Fruit fly (Drosophila melanogaster) whole organism, prepupa: ENCODE measurements around the gene CG33124.

Source experiments
- Blimp-1 ChIP-seq: fragments of 200-800 bp; sonication (Bioruptor generic); optimal IDR thresholded peaks from 3 replicates; lab custom pipeline; 2017; ENCODE audit warnings: missing biosample characterization, missing genetic modification characterization, mild to moderate bottlenecking, moderate library complexity, missing genetic modification reagents
- CG10631 ChIP-seq: fragments of 200-800 bp; sonication (Bioruptor generic); optimal IDR thresholded peaks from 2 replicates; lab custom pipeline; 2016; ENCODE audit warnings: missing biosample characterization, missing genetic modification characterization
- CG10669 ChIP-seq: fragments of 200-800 bp; sonication (Bioruptor generic); optimal IDR thresholded peaks from 3 replicates; lab custom pipeline; 2018; ENCODE audit warnings: missing biosample characterization, mild to moderate bottlenecking, missing genetic modification characterization, moderate library complexity
- CG11294 ChIP-seq: fragments of 200-800 bp; sonication (Bioruptor generic); IDR thresholded peaks from 2 replicates; pipeline ENCODE4 v1.3.6; 2022; ENCODE audit warnings: missing biosample characterization, missing genetic modification characterization
- CG11762 ChIP-seq: fragments of 200-800 bp; sonication (Bioruptor generic); optimal IDR thresholded peaks from 3 replicates; lab custom pipeline; 2016; ENCODE audit warnings: missing biosample characterization, missing genetic modification characterization; ENCODE audit not compliant: insufficient read depth
- CG11902 ChIP-seq: fragments of 200-800 bp; sonication (Bioruptor generic); optimal IDR thresholded peaks from 3 replicates; lab custom pipeline; 2016; ENCODE audit warnings: missing biosample characterization, missing genetic modification characterization
- CG3032 ChIP-seq: fragments of 200-800 bp; optimal IDR thresholded peaks from 2 replicates; lab custom pipeline; 2019; ENCODE audit warnings: missing biosample characterization, mild to moderate bottlenecking, missing genetic modification characterization, moderate library complexity
- CG31627 ChIP-seq: fragments of 200-800 bp; sonication (Bioruptor generic); optimal IDR thresholded peaks from 3 replicates; lab custom pipeline; 2016; ENCODE audit warnings: missing biosample characterization, missing genetic modification characterization
- CG34406 ChIP-seq: fragments of 200-800 bp; sonication (Bioruptor generic); optimal IDR thresholded peaks from 3 replicates; lab custom pipeline; 2016; ENCODE audit warnings: missing biosample characterization, missing genetic modification characterization
- CG4318 ChIP-seq: fragments of 200-800 bp; sonication (Bioruptor generic); optimal IDR thresholded peaks from 3 replicates; lab custom pipeline; 2017; ENCODE audit warnings: missing biosample characterization, mild to moderate bottlenecking, missing genetic modification characterization
- CG6163 ChIP-seq: fragments of 200-800 bp; sonication (Bioruptor generic); IDR thresholded peaks from 3 replicates; pipeline ENCODE4 v1.3.6; 2022; ENCODE audit warnings: missing biosample characterization, missing genetic modification characterization
- CG6276 ChIP-seq: fragments of 200-800 bp; sonication (Bioruptor generic); optimal IDR thresholded peaks from 2 replicates; lab custom pipeline; 2017; ENCODE audit warnings: missing biosample characterization, mild to moderate bottlenecking, missing genetic modification characterization
- CG6854 ChIP-seq: fragments of 200-800 bp; sonication (Bioruptor generic); optimal IDR thresholded peaks from 2 replicates; lab custom pipeline; 2017; ENCODE audit warnings: missing biosample characterization, mild to moderate bottlenecking, missing genetic modification characterization
- CG7368 ChIP-seq: fragments of 200-800 bp; sonication (Bioruptor generic); optimal IDR thresholded peaks from 3 replicates; lab custom pipeline; 2016; ENCODE audit warnings: missing biosample characterization, missing genetic modification characterization
- CG8119 ChIP-seq: fragments of 200-800 bp; sonication (Bioruptor generic); IDR thresholded peaks from 3 replicates; pipeline ENCODE4 v1.3.6; 2022; ENCODE audit warnings: missing biosample characterization, missing genetic modification characterization
- CG8319 ChIP-seq: fragments of 200-800 bp; sonication (Bioruptor generic); optimal IDR thresholded peaks from 3 replicates; lab custom pipeline; 2016; ENCODE audit warnings: missing biosample characterization, missing genetic modification characterization
- CG8632 ChIP-seq: fragments of 200-800 bp; sonication (Bioruptor generic); optimal IDR thresholded peaks from 3 replicates; lab custom pipeline; 2016; ENCODE audit warnings: missing biosample characterization, missing genetic modification characterization
- CG9139 ChIP-seq: fragments of 200-800 bp; sonication (Bioruptor generic); optimal IDR thresholded peaks from 3 replicates; lab custom pipeline; 2017; ENCODE audit warnings: missing biosample characterization, mild to moderate bottlenecking, missing genetic modification characterization
- Eip75B ChIP-seq: fragments of 200-800 bp; sonication (Bioruptor generic); optimal IDR thresholded peaks from 3 replicates; lab custom pipeline; 2016; ENCODE audit warnings: missing biosample characterization, missing genetic modification characterization
- Eip78C ChIP-seq: fragments of 200-800 bp; sonication (Bioruptor generic); peaks from one replicate; lab custom pipeline; 2016; ENCODE audit warnings: missing biosample characterization, missing genetic modification characterization
- Eip93F ChIP-seq: fragments of 200-800 bp; sonication (Bioruptor generic); optimal IDR thresholded peaks from 2 replicates; lab custom pipeline; 2016; ENCODE audit warnings: missing biosample characterization, mild to moderate bottlenecking, missing genetic modification characterization
- Ets21C ChIP-seq: fragments of 200-800 bp; sonication (Bioruptor generic); optimal IDR thresholded peaks from 3 replicates; lab custom pipeline; 2016; ENCODE audit warnings: missing biosample characterization, missing genetic modification characterization
- Gug ChIP-seq: fragments of 200-800 bp; sonication (Bioruptor generic); IDR thresholded peaks from 2 replicates; pipeline ENCODE4 v1.3.6; 2022; ENCODE audit warnings: missing biosample characterization, missing genetic modification characterization
- Hr38 ChIP-seq: sonication (Bioruptor generic); optimal IDR thresholded peaks from 2 replicates; lab custom pipeline; 2016; ENCODE audit warnings: missing biosample characterization, missing genetic modification characterization
- Hr39 ChIP-seq: fragments of 200-800 bp; sonication (Bioruptor generic); optimal IDR thresholded peaks from 2 replicates; lab custom pipeline; 2016; ENCODE audit warnings: missing biosample characterization, missing genetic modification characterization
- Hr4 ChIP-seq: fragments of 200-800 bp; sonication (Bioruptor generic); optimal IDR thresholded peaks from 3 replicates; lab custom pipeline; 2016; ENCODE audit warnings: missing biosample characterization, missing genetic modification characterization
- Met ChIP-seq: fragments of 200-800 bp; sonication (Bioruptor generic); optimal IDR thresholded peaks from 3 replicates; lab custom pipeline; 2016; ENCODE audit warnings: missing biosample characterization, missing genetic modification characterization
- OdsH ChIP-seq: fragments of 200-800 bp; sonication (Bioruptor generic); optimal IDR thresholded peaks from 3 replicates; lab custom pipeline; 2016; ENCODE audit warnings: missing biosample characterization, missing genetic modification characterization
- Smox ChIP-seq: fragments of 200-800 bp; sonication (Bioruptor generic); optimal IDR thresholded peaks from 3 replicates; lab custom pipeline; 2016; ENCODE audit warnings: missing biosample characterization, missing genetic modification characterization
- Sox14 ChIP-seq: fragments of 200-800 bp; sonication (Bioruptor generic); optimal IDR thresholded peaks from 3 replicates; lab custom pipeline; 2016; ENCODE audit warnings: missing biosample characterization, missing genetic modification characterization
- Sox15 ChIP-seq: fragments of 200-800 bp; sonication (Bioruptor generic); optimal IDR thresholded peaks from 3 replicates; lab custom pipeline; 2016; ENCODE audit warnings: missing biosample characterization, missing genetic modification characterization
- acj6 ChIP-seq: fragments of 200-800 bp; sonication (Bioruptor generic); optimal IDR thresholded peaks from 3 replicates; lab custom pipeline; 2016; ENCODE audit warnings: missing biosample characterization, missing genetic modification characterization
- cyc ChIP-seq: fragments of 200-800 bp; sonication (Bioruptor generic); optimal IDR thresholded peaks from 3 replicates; lab custom pipeline; 2016; ENCODE audit warnings: missing biosample characterization, missing genetic modification characterization
- dac ChIP-seq: fragments of 200-800 bp; sonication (Bioruptor generic); optimal IDR thresholded peaks from 2 replicates; lab custom pipeline; 2017; ENCODE audit warnings: missing biosample characterization, mild to moderate bottlenecking, missing genetic modification characterization
- dsx ChIP-seq: fragments of 200-800 bp; optimal IDR thresholded peaks from 3 replicates; lab custom pipeline; 2019; ENCODE audit warnings: missing biosample characterization, mild to moderate bottlenecking, missing genetic modification characterization, moderate library complexity; ENCODE audit not compliant: poor library complexity, severe bottlenecking
- esn ChIP-seq: fragments of 200-800 bp; sonication (Bioruptor generic); optimal IDR thresholded peaks from 2 replicates; lab custom pipeline; 2016; ENCODE audit warnings: missing biosample characterization, mild to moderate bottlenecking, missing genetic modification characterization, moderate library complexity
- fkh ChIP-seq: fragments of 200-800 bp; sonication (Bioruptor generic); optimal IDR thresholded peaks from 3 replicates; lab custom pipeline; 2017; ENCODE audit warnings: missing biosample characterization, mild to moderate bottlenecking, missing genetic modification characterization, moderate library complexity
- net ChIP-seq: fragments of 200-800 bp; sonication (Bioruptor generic); optimal IDR thresholded peaks from 3 replicates; lab custom pipeline; 2016; ENCODE audit warnings: missing biosample characterization, missing genetic modification characterization
- pdm3 ChIP-seq: fragments of 200-800 bp; sonication (Bioruptor generic); optimal IDR thresholded peaks from 3 replicates; lab custom pipeline; 2016; ENCODE audit warnings: missing biosample characterization, missing genetic modification characterization
- salr ChIP-seq, 2 experiments: fragments of 200-800 bp; sonication (Bioruptor generic); optimal IDR thresholded peaks; 3 replicates each; lab custom pipeline; 2016 to 2018; ENCODE audit warnings: missing biosample characterization in 2 of 2, missing genetic modification characterization in 2 of 2, mild to moderate bottlenecking in 1 of 2
- spab ChIP-seq: fragments of 200-800 bp; sonication (Bioruptor generic); optimal IDR thresholded peaks from 2 replicates; lab custom pipeline; 2017; ENCODE audit warnings: missing biosample characterization, mild to moderate bottlenecking, missing genetic modification characterization, missing genetic modification reagents
- ss ChIP-seq, 2 experiments: fragments of 200-800 bp; sonication (Bioruptor generic); optimal IDR thresholded peaks; 2 replicates in 1 of 2; 3 replicates in 1 of 2; lab custom pipeline; 2017 to 2018; ENCODE audit warnings: mild to moderate bottlenecking in 2 of 2, missing biosample characterization in 2 of 2, missing genetic modification characterization in 2 of 2, moderate library complexity in 1 of 2
- svp ChIP-seq: fragments of 200-800 bp; sonication (Bioruptor generic); peaks from one replicate; lab custom pipeline; 2016; ENCODE audit warnings: missing biosample characterization, missing genetic modification characterization
- topi ChIP-seq: fragments of 200-800 bp; sonication (Bioruptor generic); optimal IDR thresholded peaks from 3 replicates; lab custom pipeline; 2016; ENCODE audit warnings: missing biosample characterization, missing genetic modification characterization
- vri ChIP-seq: fragments of 200-800 bp; sonication (Bioruptor generic); optimal IDR thresholded peaks from 3 replicates; lab custom pipeline; 2016; ENCODE audit warnings: missing biosample characterization, mild to moderate bottlenecking, missing genetic modification characterization

Gene CG33124

dm6 chr2L:2202018-2202852, 6.7 kb downstream of the CG33124 start (continued):
- peak; percentile 100 for TF ChIP-seq topi (GFP tag; lab: Kevin White, UChicago)
- peak; percentile 100 for TF ChIP-seq pdm3 (GFP tag; lab: Kevin White, UChicago)
- peak; percentile 100 for TF ChIP-seq spab
- peak; percentile 100 for TF ChIP-seq CG10669
- peak; percentile 99 to 100 for TF ChIP-seq salr (GFP tag; optimal IDR thresholded peaks at IDR 0.05; lab: Kevin White, UChicago)
- peak; percentile 100 for TF ChIP-seq Eip75B (GFP tag; lab: Kevin White, UChicago)
- peak; percentile 100 for TF ChIP-seq CG7368
- TF ChIP-seq CG6163 (GFP tag; lab: Robert Waterston, UW) = peak; percentile 100
- no peak for TF ChIP-seq Eip93F (GFP tag; lab: Kevin White, UChicago)
- TF ChIP-seq CG3032 (tag; lab: Kevin White, UChicago) = peak; percentile 100
- TF ChIP-seq cyc (GFP tag; lab: Kevin White, UChicago) = peak; percentile 100
- peak; percentile 99 for TF ChIP-seq Sox15 (GFP tag; lab: Kevin White, UChicago)
- TF ChIP-seq Met (GFP tag; lab: Kevin White, UChicago) = peak; percentile 100
- peak; percentile 100 for TF ChIP-seq Hr4
- peak; percentile 100 for TF ChIP-seq CG9139 (GFP tag; lab: Kevin White, UChicago)
- TF ChIP-seq CG8632 (GFP tag; lab: Kevin White, UChicago) = peak; percentile 100
- TF ChIP-seq dac (GFP tag; lab: Kevin White, UChicago) = peak; percentile 99
- TF ChIP-seq svp = peak; percentile 100
- peak; percentile 100 for TF ChIP-seq net (GFP tag; lab: Kevin White, UChicago)
- TF ChIP-seq ss (GFP tag; optimal IDR thresholded peaks at IDR 0.05; lab: Kevin White, UChicago) = peak; percentile 100
- TF ChIP-seq Smox (GFP tag; lab: Kevin White, UChicago) = peak; percentile 100
- TF ChIP-seq esn = peak; percentile 100
- TF ChIP-seq fkh (GFP tag; lab: Kevin White, UChicago) = peak; percentile 66
- peak; percentile 100 for TF ChIP-seq Eip78C (GFP tag; lab: Kevin White, UChicago)

dm6 chr2L:2201107-2201561, 7.8 kb downstream of the CG33124 start:
- TF ChIP-seq Met (GFP tag; lab: Kevin White, UChicago) (peak; percentile 83), Eip75B (GFP tag; lab: Kevin White, UChicago) (peak; percentile 89), CG11762 (GFP tag; lab: Kevin White, UChicago) (peak; percentile 79), OdsH (GFP tag; lab: Kevin White, UChicago) (peak; percentile 94), CG4318 (peak; percentile 96), CG31627 (GFP tag; lab: Kevin White, UChicago) (peak; percentile 83), acj6 (GFP tag; lab: Kevin White, UChicago) (peak; percentile 91), CG9139 (GFP tag; lab: Kevin White, UChicago) (peak; percentile 65), svp (peak; percentile 93), spab (peak; percentile 89), dsx (GFP tag; lab: Kevin White, UChicago) (peak; percentile 83), Sox14 (peak; percentile 93), CG11902 (GFP tag; lab: Kevin White, UChicago) (peak; percentile 69), Blimp-1 (peak; percentile 36), Ets21C (GFP tag; lab: Kevin White, UChicago) (peak; percentile 75), CG6276 (peak; percentile 97), Eip93F (GFP tag; lab: Kevin White, UChicago) (no peak), CG8632 (GFP tag; lab: Kevin White, UChicago) (peak; percentile 79), CG34406 (GFP tag; lab: Kevin White, UChicago) (peak; percentile 83), Hr4 (peak; percentile 96), CG6854 (no peak), Hr39 (GFP tag; lab: Kevin White, UChicago) (peak; percentile 81), CG8319 (GFP tag; lab: Kevin White, UChicago) (peak; percentile 66), net (GFP tag; lab: Kevin White, UChicago) (peak; percentile 91), Smox (GFP tag; lab: Kevin White, UChicago) (peak; percentile 80), vri (GFP tag; lab: Kevin White, UChicago) (peak; percentile 63), salr (GFP tag; optimal IDR thresholded peaks at IDR 0.05; lab: Kevin White, UChicago) (peak; percentile 75 to 99), topi (GFP tag; lab: Kevin White, UChicago) (peak; percentile 87), CG11294 (GFP tag; lab: Robert Waterston, UW) (peak; percentile 86), Hr38 (no peak), CG8119 (GFP tag; lab: Robert Waterston, UW) (peak; percentile 93), Eip78C (GFP tag; lab: Kevin White, UChicago) (peak; percentile 96), Sox15 (GFP tag; lab: Kevin White, UChicago) (peak; percentile 79), pdm3 (GFP tag; lab: Kevin White, UChicago) (peak; percentile 89), dac (GFP tag; lab: Kevin White, UChicago) (peak; percentile 89), Gug (GFP tag; lab: Robert Waterston, UW) (peak; percentile 80), CG10631 (peak; percentile 94)
